Worm (Caenorhabditis elegans): ENCODE measurements around the gene C07C7.3.
A peak's percentile ranks its signal among the peaks of the same experiment; 100 is the strongest.

C07C7.3 gene

ce11 chrIV:9158969-9159800, 6.7 kb upstream of the C07C7.3 start, which contains the start of gene pcp-3:
TSS of gene pcp-3 (minus strand) at chrIV:9159019.
- peak; percentile 63 for TF ChIP-seq sma-9 (GFP tag; optimal IDR thresholded peaks at IDR 0.05)
- no peak for TF ChIP-seq sma-9 (tag; optimal IDR thresholded peaks at IDR 0.05)
- TF ChIP-seq gmeb-1 (tag; optimal IDR thresholded peaks at IDR 0.05): peak; percentile 15
- no peak for TF ChIP-seq ama-1 (optimal IDR thresholded peaks at IDR 0.05)
- TF ChIP-seq dmd-4 (tag; optimal IDR thresholded peaks at IDR 0.05): no peak
- TF ChIP-seq nhr-23 (tag; optimal IDR thresholded peaks at IDR 0.05): no peak
- TF ChIP-seq fos-1 (tag; optimal IDR thresholded peaks at IDR 0.05): peak; percentile 99
- TF ChIP-seq lin-13 (GFP tag; optimal IDR thresholded peaks at IDR 0.05): no peak
- no peak for TF ChIP-seq snpc-4 (tag; optimal IDR thresholded peaks at IDR 0.05)

DNA sequence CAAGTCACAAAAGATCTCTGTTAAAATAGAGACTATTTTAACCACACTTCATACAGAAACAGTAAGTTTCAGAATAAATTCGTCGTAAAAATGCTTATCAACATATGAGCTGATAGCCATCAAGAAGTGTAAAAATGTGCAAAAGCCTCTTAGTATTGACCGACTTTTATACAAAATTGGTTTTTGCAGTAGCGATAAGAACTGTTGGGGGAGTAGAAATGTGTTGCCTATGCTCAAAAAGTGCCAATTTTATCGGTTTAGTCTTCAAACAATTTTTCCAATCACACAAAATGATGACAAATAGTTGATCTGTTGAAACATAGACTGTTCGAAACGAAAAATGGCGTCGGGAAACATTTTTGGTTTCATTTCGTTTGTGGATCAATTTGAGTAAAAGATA, 6.0 kb upstream of the C07C7.3 start:
- TF ChIP-seq mab-5 (tag; optimal IDR thresholded peaks at IDR 0.05) (no peak), sem-4 (tag; optimal IDR thresholded peaks at IDR 0.05) (no peak), unc-62 (GFP tag; optimal IDR thresholded peaks at IDR 0.05) (no peak), ceh-82 (tag; optimal IDR thresholded peaks at IDR 0.05) (no peak), nhr-6 (tag; optimal IDR thresholded peaks at IDR 0.05) (no peak), lin-11 (tag; optimal IDR thresholded peaks at IDR 0.05) (no peak), C34F6.9 (tag; optimal IDR thresholded peaks at IDR 0.05) (no peak), ztf-11 (tag; optimal IDR thresholded peaks at IDR 0.05) (no peak), nhr-11 (tag; optimal IDR thresholded peaks at IDR 0.05) (no peak), fos-1 (tag; optimal IDR thresholded peaks at IDR 0.05) (peak; percentile 97), nhr-23 (tag; optimal IDR thresholded peaks at IDR 0.05) (no peak), lin-13 (GFP tag; optimal IDR thresholded peaks at IDR 0.05) (no peak), aly-2 (tag; optimal IDR thresholded peaks at IDR 0.05) (no peak), ztf-1 (GFP tag; conservative IDR thresholded peaks at IDR 0.05) (no peak), zag-1 (tag; optimal IDR thresholded peaks at IDR 0.05) (no peak), sma-3 (GFP tag; optimal IDR thresholded peaks at IDR 0.05) (no peak), nhr-25 (tag; optimal IDR thresholded peaks at IDR 0.05) (no peak), Y55F3AM.14 (GFP tag; optimal IDR thresholded peaks at IDR 0.05) (no peak), gmeb-1 (tag; optimal IDR thresholded peaks at IDR 0.05) (peak; percentile 38), elt-3 (tag; optimal IDR thresholded peaks at IDR 0.05) (no peak), dmd-4 (tag; optimal IDR thresholded peaks at IDR 0.05) (no peak), nhr-129 (tag; optimal IDR thresholded peaks at IDR 0.05) (no peak), crh-2 (tag; optimal IDR thresholded peaks at IDR 0.05) (peak; percentile 32), alr-1 (tag; optimal IDR thresholded peaks at IDR 0.05) (no peak), snpc-4 (tag; optimal IDR thresholded peaks at IDR 0.05) (no peak), skn-1 (tag; optimal IDR thresholded peaks at IDR 0.05) (peak; percentile 91), sma-9 (GFP tag; optimal IDR thresholded peaks at IDR 0.05) (peak; percentile 70), sma-9 (tag; optimal IDR thresholded peaks at IDR 0.05) (no peak)

ce11 chrIV:9165027-9165426, 824 bp upstream of the C07C7.3 start, which contains the start of gene pcp-2:
TSS of gene pcp-2 (minus strand) at chrIV:9165127.
- TF ChIP-seq unc-55 (GFP tag; optimal IDR thresholded peaks at IDR 0.05) (no peak), skn-1 (tag; optimal IDR thresholded peaks at IDR 0.05) (no peak), sma-3 (GFP tag; optimal IDR thresholded peaks at IDR 0.05) (no peak), ztf-11 (tag; optimal IDR thresholded peaks at IDR 0.05) (no peak), sma-9 (GFP tag; optimal IDR thresholded peaks at IDR 0.05) (no peak), sma-9 (tag; optimal IDR thresholded peaks at IDR 0.05) (no peak), ztf-4 (tag; optimal IDR thresholded peaks at IDR 0.05) (no peak), F13H6.1 (tag; optimal IDR thresholded peaks at IDR 0.05) (no peak), elt-3 (tag; optimal IDR thresholded peaks at IDR 0.05) (no peak), mbf-1 (tag; optimal IDR thresholded peaks at IDR 0.05) (no peak), lin-11 (tag; optimal IDR thresholded peaks at IDR 0.05) (no peak), nhr-23 (tag; optimal IDR thresholded peaks at IDR 0.05) (no peak), dmd-4 (tag; optimal IDR thresholded peaks at IDR 0.05) (no peak), lin-13 (GFP tag; optimal IDR thresholded peaks at IDR 0.05) (no peak)

ce11 chrIV:9169764-9170163, 3.9 kb downstream of the C07C7.3 start:
- TF ChIP-seq nhr-21 (tag; optimal IDR thresholded peaks at IDR 0.05): no peak
- TF ChIP-seq unc-55 (GFP tag; optimal IDR thresholded peaks at IDR 0.05): peak; percentile 11

ce11 chrIV:9184547-9184946, 18.7 kb downstream of the C07C7.3 start, which contains the start of gene C07C7.1:
TSS of gene C07C7.1 (plus strand) at chrIV:9184847.
- TF ChIP-seq nhr-12 (tag; optimal IDR thresholded peaks at IDR 0.05) (no peak), F13H6.1 (tag; optimal IDR thresholded peaks at IDR 0.05) (no peak), blmp-1 (tag; optimal IDR thresholded peaks at IDR 0.05; ENCODE audit: insufficient read depth) (no peak), fos-1 (tag; optimal IDR thresholded peaks at IDR 0.05) (no peak), ztf-4 (tag; optimal IDR thresholded peaks at IDR 0.05) (no peak), lin-11 (tag; optimal IDR thresholded peaks at IDR 0.05) (no peak), nhr-21 (tag; optimal IDR thresholded peaks at IDR 0.05) (no peak), dmd-4 (tag; optimal IDR thresholded peaks at IDR 0.05) (no peak), alr-1 (tag; optimal IDR thresholded peaks at IDR 0.05) (no peak), mdl-1 (tag; optimal IDR thresholded peaks at IDR 0.05) (no peak), lsy-2 (tag; optimal IDR thresholded peaks at IDR 0.05) (no peak), unc-55 (GFP tag; optimal IDR thresholded peaks at IDR 0.05) (no peak), aly-2 (tag; optimal IDR thresholded peaks at IDR 0.05) (no peak), sma-3 (GFP tag; optimal IDR thresholded peaks at IDR 0.05) (no peak), elt-3 (tag; optimal IDR thresholded peaks at IDR 0.05) (no peak), mab-5 (tag; optimal IDR thresholded peaks at IDR 0.05) (no peak)
